Fruit fly (Drosophila melanogaster) whole organism, embryonic: ENCODE data around the gene v.

Source experiments
- ATbp ChIP-seq: fragments of 200-800 bp; sonication (Bioruptor generic); optimal IDR thresholded peaks from 2 replicates; lab custom pipeline; 2017; ENCODE audit warnings: missing biosample characterization, mild to moderate bottlenecking, missing genetic modification characterization, missing genetic modification reagents
- Atf-2 ChIP-seq: fragments of 200-800 bp; sonication (Bioruptor generic); optimal IDR thresholded peaks from 2 replicates; lab custom pipeline; 2016; ENCODE audit warnings: missing biosample characterization, missing genetic modification characterization
- C15 ChIP-seq: fragments of 200-800 bp; sonication (Bioruptor generic); IDR thresholded peaks from 3 replicates; pipeline ENCODE4 v1.3.6; 2022; ENCODE audit warnings: missing biosample characterization, missing genetic modification characterization
- CG10462 ChIP-seq: fragments of 200-800 bp; sonication (Bioruptor generic); optimal IDR thresholded peaks from 2 replicates; lab custom pipeline; 2016; ENCODE audit warnings: missing biosample characterization, missing genetic modification characterization
- CG10543 ChIP-seq: fragments of 200-800 bp; sonication (Bioruptor generic); optimal IDR thresholded peaks from 3 replicates; lab custom pipeline; 2017; ENCODE audit warnings: missing biosample characterization, mild to moderate bottlenecking, missing genetic modification characterization, moderate library complexity
- CG11085 ChIP-seq: fragments of 200-800 bp; sonication (Bioruptor generic); IDR thresholded peaks from 2 replicates; pipeline ENCODE4 v1.3.6; 2022; ENCODE audit warnings: missing biosample characterization, missing genetic modification characterization
- CG12236 ChIP-seq: fragments of 200-800 bp; sonication (Bioruptor generic); optimal IDR thresholded peaks from 2 replicates; lab custom pipeline; 2016; ENCODE audit warnings: missing biosample characterization, missing genetic modification characterization
- CG14667 ChIP-seq: fragments of 200-800 bp; sonication (Bioruptor generic); IDR thresholded peaks from 2 replicates; pipeline ENCODE4 v1.3.6; 2022; ENCODE audit warnings: missing biosample characterization, missing genetic modification characterization
- CG14710 ChIP-seq: fragments of 200-800 bp; sonication (Bioruptor generic); optimal IDR thresholded peaks from 3 replicates; lab custom pipeline; 2019; ENCODE audit warnings: missing biosample characterization, mild to moderate bottlenecking, missing genetic modification characterization, moderate library complexity
- CG1529 ChIP-seq: fragments of 200-800 bp; sonication (Bioruptor generic); optimal IDR thresholded peaks from 3 replicates; lab custom pipeline; 2018; ENCODE audit warnings: missing biosample characterization, missing genetic modification characterization
- CG1832 ChIP-seq: fragments of 200-800 bp; sonication (Bioruptor generic); optimal IDR thresholded peaks from 2 replicates; lab custom pipeline; 2017; ENCODE audit warnings: missing biosample characterization, mild to moderate bottlenecking, missing genetic modification characterization, inconsistent platforms
- CG3163 ChIP-seq: fragments of 200-800 bp; sonication (Bioruptor generic); optimal IDR thresholded peaks from 3 replicates; lab custom pipeline; 2016; ENCODE audit warnings: missing biosample characterization, missing genetic modification characterization
- CG32532 ChIP-seq: fragments of 200-800 bp; sonication (Bioruptor generic); IDR thresholded peaks from 2 replicates; pipeline ENCODE4 v1.3.6; 2022; ENCODE audit warnings: missing biosample characterization, missing genetic modification characterization
- CG3726 ChIP-seq: fragments of 200-800 bp; sonication (Bioruptor generic); IDR thresholded peaks from 3 replicates; pipeline ENCODE4, ENCODE4 v1.3.6; 2022; ENCODE audit warnings: missing biosample characterization, missing genetic modification characterization
- CG43689 ChIP-seq: fragments of 200-800 bp; sonication (Bioruptor generic); IDR thresholded peaks from 2 replicates; pipeline ENCODE4 v1.3.6; 2022; ENCODE audit warnings: missing biosample characterization, missing genetic modification characterization
- CG4617 ChIP-seq: fragments of 200-800 bp; sonication (Bioruptor generic); optimal IDR thresholded peaks from 3 replicates; lab custom pipeline; 2016; ENCODE audit warnings: missing biosample characterization, missing genetic modification characterization, borderline replicate concordance
- CG6254 ChIP-seq: fragments of 200-800 bp; sonication (Bioruptor generic); optimal IDR thresholded peaks from 3 replicates; lab custom pipeline; 2017; ENCODE audit warnings: mild to moderate bottlenecking, missing biosample characterization, missing genetic modification reagents, missing genetic modification characterization
- CG7786 ChIP-seq: fragments of 200-800 bp; sonication (Bioruptor generic); optimal IDR thresholded peaks from 2 replicates; lab custom pipeline; 2016; ENCODE audit warnings: missing biosample characterization, missing genetic modification characterization
- CG8359 ChIP-seq: fragments of 200-800 bp; sonication (Bioruptor generic); optimal IDR thresholded peaks from 2 replicates; lab custom pipeline; 2017; ENCODE audit warnings: missing biosample characterization, mild to moderate bottlenecking, missing genetic modification characterization, borderline replicate concordance
- CG8944 ChIP-seq: fragments of 200-800 bp; sonication (Bioruptor generic); optimal IDR thresholded peaks from 3 replicates; lab custom pipeline; 2016; ENCODE audit warnings: missing biosample characterization, missing genetic modification characterization
- CG9437 ChIP-seq: fragments of 200-800 bp; sonication (Bioruptor generic); optimal IDR thresholded peaks from 2 replicates; lab custom pipeline; 2018; ENCODE audit warnings: missing biosample characterization, mild to moderate bottlenecking, missing genetic modification characterization
- Chrac-16 ChIP-seq: fragments of 200-800 bp; sonication (Bioruptor generic); optimal IDR thresholded peaks from 3 replicates; lab custom pipeline; 2016; ENCODE audit warnings: missing biosample characterization, missing genetic modification characterization
- CrebB ChIP-seq: fragments of 200-800 bp; sonication (Bioruptor generic); optimal IDR thresholded peaks from 3 replicates; lab custom pipeline; 2018; ENCODE audit warnings: missing biosample characterization, mild to moderate bottlenecking, missing genetic modification characterization
- Dad ChIP-seq: fragments of 200-800 bp; sonication (Bioruptor generic); optimal IDR thresholded peaks from 3 replicates; lab custom pipeline; 2016; ENCODE audit warnings: missing biosample characterization, missing genetic modification characterization
- Deaf1 ChIP-seq: fragments of 200-800 bp; optimal IDR thresholded peaks from 3 replicates; lab custom pipeline; 2019; ENCODE audit warnings: missing biosample characterization, mild to moderate bottlenecking, missing genetic modification characterization, moderate library complexity
- Dp ChIP-seq: fragments of 200-800 bp; sonication (Bioruptor generic); optimal IDR thresholded peaks from 2 replicates; lab custom pipeline; 2018; ENCODE audit warnings: missing biosample characterization, mild to moderate bottlenecking, missing genetic modification characterization, moderate library complexity
- E2f1 ChIP-seq: fragments of 200-800 bp; sonication (Bioruptor generic); IDR thresholded peaks from 2 replicates; pipeline ENCODE4 v1.3.6; 2022; ENCODE audit warnings: missing biosample characterization, missing genetic modification characterization
- HLH3B ChIP-seq: fragments of 200-800 bp; sonication (Bioruptor generic); IDR thresholded peaks from 2 replicates; pipeline ENCODE4 v1.3.6; 2022; ENCODE audit warnings: missing biosample characterization, missing genetic modification characterization
- Lpt ChIP-seq: fragments of >200 bp; optimal IDR thresholded peaks from 2 replicates; lab custom pipeline; 2018; ENCODE audit warnings: missing biosample characterization, missing genetic modification characterization
- MESR4 ChIP-seq: fragments of 200-800 bp; sonication (Bioruptor generic); optimal IDR thresholded peaks from 2 replicates; lab custom pipeline; 2018; ENCODE audit warnings: missing biosample characterization, mild to moderate bottlenecking, missing genetic modification characterization, moderate library complexity
- MTF-1 ChIP-seq: fragments of 200-800 bp; sonication (Bioruptor generic); optimal IDR thresholded peaks from 2 replicates; lab custom pipeline; 2018; ENCODE audit warnings: missing biosample characterization, mild to moderate bottlenecking, missing genetic modification characterization, borderline replicate concordance
- Mes4 ChIP-seq: fragments of 200-800 bp; sonication (Bioruptor generic); optimal IDR thresholded peaks from 2 replicates; lab custom pipeline; 2016; ENCODE audit warnings: missing biosample characterization, missing genetic modification characterization
- Ssrp ChIP-seq: fragments of 200-800 bp; sonication (Bioruptor generic); optimal IDR thresholded peaks from 2 replicates; lab custom pipeline; 2018; ENCODE audit warnings: missing biosample characterization, mild to moderate bottlenecking, missing genetic modification characterization, moderate library complexity
- Trl ChIP-seq, 3 experiments: fragments of >200 bp in 2 of 3; fragments of 200-800 bp in 1 of 3; sonication (Bioruptor generic) in 1 of 3; optimal IDR thresholded peaks; 2 replicates in 1 of 3; 3 replicates in 2 of 3; lab custom pipeline; 2016 to 2017; ENCODE audit warnings: missing biosample characterization in 1 of 3, missing genetic modification characterization in 1 of 3
- ab ChIP-seq: fragments of 200-800 bp; sonication (Bioruptor generic); optimal IDR thresholded peaks from 2 replicates; lab custom pipeline; 2016; ENCODE audit warnings: missing biosample characterization, missing genetic modification characterization
- abd-A ChIP-seq: fragments of 200-800 bp; sonication (Bioruptor generic); optimal IDR thresholded peaks from 3 replicates; lab custom pipeline; 2019; ENCODE audit warnings: missing biosample characterization, mild to moderate bottlenecking, missing genetic modification characterization, moderate library complexity
- ap ChIP-seq: fragments of 200-800 bp; sonication (Bioruptor generic); IDR thresholded peaks from 2 replicates; pipeline ENCODE4 v1.3.6; 2022; ENCODE audit warnings: missing biosample characterization, missing genetic modification characterization
- cas ChIP-seq: fragments of 200-800 bp; sonication (Bioruptor generic); IDR thresholded peaks from 2 replicates; pipeline ENCODE4 v1.3.6; 2022; ENCODE audit warnings: missing biosample characterization, missing genetic modification characterization
- cg ChIP-seq: fragments of 200-800 bp; sonication (Bioruptor generic); optimal IDR thresholded peaks from 3 replicates; lab custom pipeline; 2019; ENCODE audit warnings: missing biosample characterization, mild to moderate bottlenecking, missing genetic modification characterization, moderate library complexity
- dmrt11E ChIP-seq: fragments of 200-800 bp; sonication (Bioruptor generic); optimal IDR thresholded peaks from 3 replicates; lab custom pipeline; 2018; ENCODE audit warnings: missing biosample characterization, mild to moderate bottlenecking, missing genetic modification characterization, moderate library complexity
- dpn ChIP-seq, 2 experiments: fragments of 200-800 bp; sonication (Bioruptor generic); optimal IDR thresholded peaks; 3 replicates each; lab custom pipeline; 2016; ENCODE audit warnings: missing biosample characterization in 2 of 2, missing genetic modification characterization in 2 of 2
- fd96Cb ChIP-seq: fragments of 200-800 bp; sonication (Bioruptor generic); optimal IDR thresholded peaks from 2 replicates; lab custom pipeline; 2018; ENCODE audit warnings: missing biosample characterization, mild to moderate bottlenecking, missing genetic modification characterization, moderate library complexity
- gsb-n ChIP-seq: fragments of 200-800 bp; sonication (Bioruptor generic); optimal IDR thresholded peaks from 3 replicates; lab custom pipeline; 2018; ENCODE audit warnings: missing biosample characterization, mild to moderate bottlenecking, missing genetic modification characterization
- lov ChIP-seq, 2 experiments: fragments of 200-800 bp in 1 of 2; fragments of >200 bp in 1 of 2; sonication (Bioruptor generic) in 1 of 2; IDR thresholded peaks in 1 of 2; optimal IDR thresholded peaks in 1 of 2; 2 replicates in 1 of 2; 3 replicates in 1 of 2; pipeline versions ENCODE4 v1.3.6 to Lab custom; 2017 to 2022; ENCODE audit warnings: missing biosample characterization in 1 of 2, missing genetic modification characterization in 1 of 2
- mirr ChIP-seq: fragments of 200-800 bp; sonication (Bioruptor generic); optimal IDR thresholded peaks from 3 replicates; lab custom pipeline; 2018; ENCODE audit warnings: missing biosample characterization, mild to moderate bottlenecking, missing genetic modification characterization
- mld ChIP-seq: fragments of 200-800 bp; sonication (Bioruptor generic); IDR thresholded peaks from 3 replicates; pipeline ENCODE4 v1.3.6; 2022; ENCODE audit warnings: missing biosample characterization, missing genetic modification characterization; ENCODE audit not compliant: partially characterized antibody
- org-1 ChIP-seq: fragments of 200-800 bp; sonication (Bioruptor generic); optimal IDR thresholded peaks from 2 replicates; lab custom pipeline; 2017; ENCODE audit warnings: missing biosample characterization, missing genetic modification characterization
- seq ChIP-seq: fragments of 200-800 bp; sonication (Bioruptor generic); IDR thresholded peaks from 2 replicates; pipeline ENCODE4 v1.3.6; 2022; ENCODE audit warnings: missing biosample characterization, missing genetic modification characterization
- sna ChIP-seq: fragments of 200-800 bp; sonication (Bioruptor generic); IDR thresholded peaks from 2 replicates; pipeline ENCODE4 v1.3.6; 2022; ENCODE audit warnings: missing biosample characterization, missing genetic modification characterization; ENCODE audit not compliant: partially characterized antibody

v gene

dm6 chrX:10936599-10936998 is 12.8 kb downstream of the v start (continued):
- TF ChIP-seq ab (GFP tag; lab: Kevin White, UChicago) (no peak), CG32532 (GFP tag; lab: Robert Waterston, UW) (peak; percentile 83), mirr (peak; percentile 66), Mes4 (GFP tag; lab: Kevin White, UChicago) (peak; percentile 71), C15 (GFP tag; lab: Robert Waterston, UW) (0 out of 3 replicates have a peak, but pooled peaks have one; percentile 41), ap (GFP tag; lab: Robert Waterston, UW) (peak; percentile 74), CG4617 (GFP tag; lab: Kevin White, UChicago) (peak; percentile 30), CG1832 (GFP tag; lab: Kevin White, UChicago) (no peak), CG3163 (peak; percentile 45), fd96Cb (tag; lab: Kevin White, UChicago) (peak; percentile 84), sna (GFP tag; lab: Robert Waterston, UW) (no peak), org-1 (GFP tag; lab: Kevin White, UChicago) (peak; percentile 70), Ssrp (tag; lab: Kevin White, UChicago) (peak; percentile 81), CG10543 (GFP tag; lab: Kevin White, UChicago) (peak; percentile 86), HLH3B (GFP tag; lab: Robert Waterston, UW) (peak; percentile 88), CG12236 (GFP tag; lab: Kevin White, UChicago) (peak; percentile 54), Lpt (GFP tag; lab: Kevin White, UChicago) (no peak), MTF-1 (GFP tag; lab: Kevin White, UChicago) (peak; percentile 62), CrebB (tag; lab: Kevin White, UChicago) (peak; percentile 82), CG10462 (peak; percentile 67), CG8944 (peak; percentile 62), E2f1 (peak; percentile 81), Dp (GFP tag; lab: Kevin White, UChicago) (no peak), abd-A (tag; lab: Kevin White, UChicago) (peak; percentile 63), Atf-2 (GFP tag; lab: Kevin White, UChicago) (peak; percentile 64), gsb-n (peak; percentile 77), Chrac-16 (GFP tag; lab: Kevin White, UChicago) (peak; percentile 76), CG9437 (GFP tag; lab: Kevin White, UChicago) (peak; percentile 74), CG1529 (peak; percentile 71), CG8359 (GFP tag; lab: Kevin White, UChicago) (peak; percentile 42), CG6254 (GFP tag; lab: Kevin White, UChicago) (peak; percentile 58), CG3726 (GFP tag; lab: Robert Waterston, UW) (peak; percentile 67; the same call in 1 of the 3 replicates), Deaf1 (tag; lab: Kevin White, UChicago) (peak; percentile 61), CG14710 (tag; lab: Kevin White, UChicago) (peak; percentile 62), Dad (peak; percentile 52), CG11085 (GFP tag; lab: Robert Waterston, UW) (peak; percentile 62), dmrt11E (tag; lab: Kevin White, UChicago) (peak; percentile 49), seq (GFP tag; lab: Robert Waterston, UW) (peak; percentile 73), mld (GFP tag; lab: Robert Waterston, UW) (no peak), MESR4 (GFP tag; lab: Kevin White, UChicago) (no peak), CG14667 (GFP tag; lab: Robert Waterston, UW) (peak; percentile 77), CG7786 (peak; percentile 69), cg (GFP tag; lab: Kevin White, UChicago) (no peak), cas (GFP tag; lab: Robert Waterston, UW) (peak; percentile 53; the same call in 1 of the 2 replicates), CG43689 (GFP tag; lab: Robert Waterston, UW) (peak; percentile 74), ATbp (GFP tag; lab: Kevin White, UChicago) (peak; percentile 83), dpn (GFP tag; optimal IDR thresholded peaks at IDR 0.05; lab: Kevin White, UChicago) (peak; percentile 83 to 86), lov (optimal IDR thresholded peaks at IDR 0.05; lab: Kevin White, UChicago) (no peak), lov (GFP tag; IDR thresholded peaks at IDR 0.05; lab: Robert Waterston, UW) (peak; percentile 59; the same call in 1 of the 3 replicates), Trl (optimal IDR thresholded peaks at IDR 0.05; lab: Kevin White, UChicago) (no peak), Trl (GFP tag; optimal IDR thresholded peaks at IDR 0.05; lab: Kevin White, UChicago) (peak; percentile 83)
